Worm (Caenorhabditis elegans) whole organism, young adult: ENCODE results near the gene W03C9.6.

Experiments
- C06A6.2 ChIP-seq: fragments of 200-800 bp; sonication (Bioruptor generic); conservative IDR thresholded peaks from 2 replicates; pipeline ENCODE4 v1.3.6; 2022; ENCODE audit warnings: missing genetic modification characterization, missing compliant biosample characterization
- D2030.7 ChIP-seq: fragments of 200-800 bp; sonication (Bioruptor generic); IDR thresholded peaks from 2 replicates; pipeline ENCODE4 v1.3.6; 2022; ENCODE audit warnings: missing genetic modification reagents, missing genetic modification characterization, missing compliant biosample characterization
- F49E8.2 ChIP-seq: sonication (generic microtip); optimal IDR thresholded peaks from 3 replicates; lab custom pipeline; 2017; ENCODE audit warnings: missing genetic modification characterization, mild to moderate bottlenecking, missing compliant biosample characterization, antibody characterized with exemption, moderate library complexity; ENCODE audit not compliant: insufficient read depth
- F57C9.4 ChIP-seq: sonication (generic microtip); optimal IDR thresholded peaks from 2 replicates; lab custom pipeline; 2017; ENCODE audit warnings: mild to moderate bottlenecking, missing genetic modification characterization, missing compliant biosample characterization
- K11D2.4 ChIP-seq: fragments of 200-800 bp; sonication (Bioruptor generic); IDR thresholded peaks from 2 replicates; pipeline ENCODE4 v1.3.6; 2022; ENCODE audit warnings: missing genetic modification reagents, missing genetic modification characterization, missing compliant biosample characterization
- T07F8.4 ChIP-seq: sonication (generic microtip); optimal IDR thresholded peaks from 2 replicates; lab custom pipeline; 2016; ENCODE audit warnings: mild to moderate bottlenecking, missing genetic modification characterization, moderate library complexity, missing compliant biosample characterization
- T26A5.8 ChIP-seq: sonication (generic microtip); optimal IDR thresholded peaks from 2 replicates; lab custom pipeline; 2016; ENCODE audit warnings: missing genetic modification characterization, missing compliant biosample characterization
- Y53F4B.3 ChIP-seq: fragments of 200-800 bp; sonication (Bioruptor generic); IDR thresholded peaks from 2 replicates; pipeline ENCODE4 v1.3.6; 2022; ENCODE audit warnings: missing genetic modification reagents, missing genetic modification characterization, missing compliant biosample characterization
- Y53G8AR.9 ChIP-seq: fragments of 200-800 bp; sonication (Bioruptor generic); conservative IDR thresholded peaks from 2 replicates; pipeline ENCODE4 v1.3.6; 2022; ENCODE audit warnings: missing genetic modification reagents, missing genetic modification characterization, missing compliant biosample characterization
- Y67H2A.10 ChIP-seq: fragments of 200-800 bp; sonication (Bioruptor generic); conservative IDR thresholded peaks from 2 replicates; pipeline ENCODE4 v1.3.6; 2022; ENCODE audit warnings: missing genetic modification reagents, missing genetic modification characterization, missing compliant biosample characterization
- Y95B8A.8 ChIP-seq: fragments of 200-800 bp; sonication (Bioruptor generic); IDR thresholded peaks from 2 replicates; pipeline ENCODE4 v1.3.6; 2022; ENCODE audit warnings: missing genetic modification reagents, missing genetic modification characterization, missing compliant biosample characterization
- akir-1 ChIP-seq: fragments of 200-800 bp; sonication (Bioruptor generic); optimal IDR thresholded peaks from 2 replicates; lab custom pipeline; 2018; ENCODE audit warnings: mild to moderate bottlenecking, missing genetic modification characterization, moderate library complexity, missing compliant biosample characterization
- aptf-2 ChIP-seq: fragments of 200-800 bp; sonication (Bioruptor generic); conservative IDR thresholded peaks from 2 replicates; pipeline ENCODE4 v1.3.6; 2022; ENCODE audit warnings: missing genetic modification reagents, missing genetic modification characterization, missing compliant biosample characterization
- athp-1 ChIP-seq: sonication (generic microtip); optimal IDR thresholded peaks from 2 replicates; lab custom pipeline; 2017; ENCODE audit warnings: mild to moderate bottlenecking, missing genetic modification characterization, missing compliant biosample characterization
- attf-5 ChIP-seq: fragments of 200-800 bp; sonication (Bioruptor generic); optimal IDR thresholded peaks from 2 replicates; lab custom pipeline; 2018; ENCODE audit warnings: mild to moderate bottlenecking, missing genetic modification characterization, missing compliant biosample characterization
- attf-6 ChIP-seq: fragments of 200-800 bp; sonication (Bioruptor generic); IDR thresholded peaks from 2 replicates; pipeline ENCODE4 v1.3.6; 2022; ENCODE audit warnings: missing genetic modification reagents, missing genetic modification characterization, missing compliant biosample characterization
- ccch-3 ChIP-seq: fragments of 200-800 bp; sonication (Bioruptor generic); optimal IDR thresholded peaks from 2 replicates; lab custom pipeline; 2018; ENCODE audit warnings: mild to moderate bottlenecking, missing genetic modification characterization, missing compliant biosample characterization
- ceh-100 ChIP-seq: fragments of 200-800 bp; sonication (Bioruptor generic); IDR thresholded peaks from 2 replicates; pipeline ENCODE4 v1.3.6; 2022; ENCODE audit warnings: missing genetic modification reagents, missing genetic modification characterization, missing compliant biosample characterization
- ceh-40 ChIP-seq: fragments of 200-800 bp; sonication (Bioruptor generic); IDR thresholded peaks from 2 replicates; pipeline ENCODE4 v1.3.6; 2022; ENCODE audit warnings: missing genetic modification characterization, missing compliant biosample characterization
- ceh-58 ChIP-seq: fragments of 200-800 bp; sonication (Bioruptor generic); IDR thresholded peaks from 2 replicates; pipeline ENCODE4 v1.3.6; 2022; ENCODE audit warnings: missing genetic modification characterization, missing compliant biosample characterization
- ceh-79 ChIP-seq: sonication (generic microtip); optimal IDR thresholded peaks from 2 replicates; lab custom pipeline; 2017; ENCODE audit warnings: mild to moderate bottlenecking, missing genetic modification characterization, missing compliant biosample characterization
- ceh-91 ChIP-seq: fragments of 200-800 bp; sonication (Bioruptor generic); IDR thresholded peaks from 2 replicates; pipeline ENCODE4 v1.3.6; 2022; ENCODE audit warnings: missing genetic modification reagents, missing genetic modification characterization, missing compliant biosample characterization
- dox-1 ChIP-seq: fragments of 200-800 bp; sonication (Bioruptor generic); IDR thresholded peaks from 2 replicates; pipeline ENCODE4 v1.3.6; 2022; ENCODE audit warnings: missing genetic modification reagents, missing genetic modification characterization, missing compliant biosample characterization
- dpff-1 ChIP-seq: sonication (generic microtip); optimal IDR thresholded peaks from 2 replicates; lab custom pipeline; 2017; ENCODE audit warnings: mild to moderate bottlenecking, missing genetic modification characterization, missing compliant biosample characterization
- egl-18 ChIP-seq: fragments of 200-800 bp; sonication (Bioruptor generic); IDR thresholded peaks from 2 replicates; pipeline ENCODE4 v1.3.6; 2022; ENCODE audit warnings: missing genetic modification reagents, missing genetic modification characterization, missing compliant biosample characterization
- fkh-3 ChIP-seq: sonication (generic microtip); optimal IDR thresholded peaks from 2 replicates; lab custom pipeline; 2016; ENCODE audit warnings: mild to moderate bottlenecking, missing genetic modification characterization, missing compliant biosample characterization
- gei-17 ChIP-seq: fragments of 200-800 bp; sonication (Bioruptor generic); optimal IDR thresholded peaks from 2 replicates; lab custom pipeline; 2018; ENCODE audit warnings: mild to moderate bottlenecking, missing genetic modification characterization, missing compliant biosample characterization
- him-1 ChIP-seq: sonication (generic microtip); optimal IDR thresholded peaks from 2 replicates; lab custom pipeline; 2016; ENCODE audit warnings: missing genotype, missing genetic modification reagents, missing genetic modification characterization, missing compliant biosample characterization
- hlh-26 ChIP-seq: fragments of 200-800 bp; sonication (Bioruptor generic); conservative IDR thresholded peaks from 2 replicates; pipeline ENCODE4 v1.3.6; 2022; ENCODE audit warnings: missing genetic modification reagents, missing genetic modification characterization, missing compliant biosample characterization
- hmg-1.2 ChIP-seq: fragments of 200-800 bp; sonication (Bioruptor generic); IDR thresholded peaks from 2 replicates; pipeline ENCODE4 v1.3.6; 2022; ENCODE audit warnings: missing genetic modification reagents, missing genetic modification characterization, missing compliant biosample characterization
- let-526 ChIP-seq: fragments of 200-800 bp; sonication (Bioruptor generic); IDR thresholded peaks from 2 replicates; pipeline ENCODE4 v1.3.6; 2022; ENCODE audit warnings: missing genetic modification reagents, missing genetic modification characterization, missing compliant biosample characterization
- let-607 ChIP-seq, 2 experiments: fragments of 200-800 bp in 1 of 2; sonication (Bioruptor generic) in 1 of 2; sonication (generic microtip) in 1 of 2; optimal IDR thresholded peaks; 2 replicates each; lab custom pipeline; 2016 to 2018; ENCODE audit warnings: mild to moderate bottlenecking in 2 of 2, missing compliant biosample characterization in 2 of 2, missing genetic modification characterization in 2 of 2, moderate library complexity in 2 of 2, missing genotype in 1 of 2
- lin-35 ChIP-seq, 3 experiments: fragments of 150-350 bp in 2 of 3; sonication (generic microtip) in 1 of 3; optimal IDR thresholded peaks; 2 replicates each; lab custom pipeline; 2014 to 2018; ENCODE audit warnings: missing biosample characterization in 3 of 3, missing genetic modification characterization in 3 of 3, missing genetic modification reagents in 3 of 3
- lsy-27 ChIP-seq: sonication (generic microtip); optimal IDR thresholded peaks from 2 replicates; lab custom pipeline; 2017; ENCODE audit warnings: missing genetic modification characterization, mild to moderate bottlenecking, missing compliant biosample characterization, antibody characterized with exemption, missing genotype, borderline replicate concordance; ENCODE audit not compliant: insufficient read depth
- mes-4 ChIP-seq: sonication (generic microtip); optimal IDR thresholded peaks from 2 replicates; lab custom pipeline; 2016; ENCODE audit warnings: missing genotype, missing genetic modification characterization, missing compliant biosample characterization
- nfya-2 ChIP-seq: fragments of 200-800 bp; sonication (Bioruptor generic); IDR thresholded peaks from 2 replicates; pipeline ENCODE4 v1.3.6; 2022; ENCODE audit warnings: missing genetic modification reagents, missing genetic modification characterization, missing compliant biosample characterization
- nfyb-1 ChIP-seq: fragments of 200-800 bp; sonication (Bioruptor generic); IDR thresholded peaks from 2 replicates; pipeline ENCODE4 v1.3.6; 2022; ENCODE audit warnings: missing genetic modification reagents, missing genetic modification characterization, missing compliant biosample characterization
- nhr-80 ChIP-seq: sonication (generic microtip); optimal IDR thresholded peaks from 2 replicates; lab custom pipeline; 2016; ENCODE audit warnings: missing genetic modification characterization, missing compliant biosample characterization
- nhr-90 ChIP-seq: sonication (generic microtip); optimal IDR thresholded peaks from 2 replicates; lab custom pipeline; 2016; ENCODE audit warnings: missing genotype, mild to moderate bottlenecking, missing genetic modification characterization, missing compliant biosample characterization
- pha-4 ChIP-seq: fragments of 150-350 bp; sonication (generic microtip); optimal IDR thresholded peaks from 2 replicates; lab custom pipeline; 2014; ENCODE audit warnings: missing biosample characterization, missing genetic modification reagents, missing genetic modification characterization
- rec-8 ChIP-seq, 2 experiments: sonication (generic microtip); optimal IDR thresholded peaks; 2 replicates each; lab custom pipeline; 2016; ENCODE audit warnings: mild to moderate bottlenecking in 2 of 2, missing genetic modification characterization in 2 of 2, missing genetic modification reagents in 2 of 2, missing genotype in 2 of 2, missing biosample characterization in 1 of 2, missing compliant biosample characterization in 1 of 2, moderate library complexity in 1 of 2
- rpc-1 ChIP-seq, 2 experiments: fragments of 150-350 bp in 1 of 2; sonication (generic microtip) in 1 of 2; optimal IDR thresholded peaks; 2 replicates each; lab custom pipeline; 2014 to 2018; ENCODE audit warnings: missing biosample characterization in 1 of 2, missing genetic modification characterization in 1 of 2, missing genetic modification reagents in 1 of 2, missing genotype in 1 of 2
- sea-2 ChIP-seq: fragments of 200-800 bp; sonication (Bioruptor generic); IDR thresholded peaks from 2 replicates; pipeline ENCODE4 v1.3.6; 2022; ENCODE audit warnings: missing genetic modification characterization, missing compliant biosample characterization
- somi-1 ChIP-seq: fragments of 200-800 bp; sonication (Bioruptor generic); optimal IDR thresholded peaks from 2 replicates; lab custom pipeline; 2018; ENCODE audit warnings: mild to moderate bottlenecking, missing genetic modification characterization, missing compliant biosample characterization
- tlf-1 ChIP-seq: fragments of 200-800 bp; sonication (Bioruptor generic); optimal IDR thresholded peaks from 2 replicates; lab custom pipeline; 2018; ENCODE audit warnings: mild to moderate bottlenecking, missing genetic modification characterization, missing compliant biosample characterization
- unc-62 ChIP-seq: fragments of 150-350 bp; optimal IDR thresholded peaks from 2 replicates; lab custom pipeline; 2014; ENCODE audit warnings: missing biosample characterization, missing genetic modification reagents, missing genetic modification characterization
- ztf-18 ChIP-seq: sonication (generic microtip); optimal IDR thresholded peaks from 2 replicates; lab custom pipeline; 2016; ENCODE audit warnings: missing genotype, mild to moderate bottlenecking, missing genetic modification characterization, missing compliant biosample characterization

Gene W03C9.6

DNA sequence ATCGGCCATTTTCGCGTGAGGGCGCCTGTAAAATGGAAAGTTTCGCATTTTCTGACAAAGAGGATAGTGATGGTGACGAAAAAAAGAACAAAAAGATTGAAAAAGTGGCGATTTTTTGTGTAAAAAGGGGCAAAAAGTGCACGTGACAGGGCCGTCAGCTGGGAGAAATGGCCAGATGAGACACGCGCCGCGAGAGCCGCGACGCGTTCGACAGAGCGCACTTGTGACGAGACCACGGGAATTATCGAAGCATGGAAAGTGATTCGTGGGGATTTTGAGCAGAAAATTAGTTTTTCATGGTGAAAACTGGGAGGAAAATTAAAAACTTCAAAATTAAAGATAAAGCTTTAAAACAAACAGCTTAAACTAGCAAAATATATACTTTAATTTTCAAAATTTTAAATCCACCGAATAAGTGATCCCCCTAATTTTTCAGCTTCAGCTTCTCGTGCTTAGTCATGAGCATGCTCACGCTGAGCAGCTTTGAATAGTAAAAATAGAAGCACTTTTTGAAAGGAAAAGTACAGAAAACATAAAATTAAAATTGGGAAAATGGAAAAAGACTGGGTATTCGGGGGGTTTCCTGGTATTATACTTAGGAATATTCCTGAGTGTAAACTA lies 13.3 kb downstream of the W03C9.6 start, which contains the start of gene W03C9.5 (continued):
- TF ChIP-seq Y53G8AR.9 (GFP tag; lab: Robert Waterston, UW) (peak; percentile 85), sea-2 (GFP tag; lab: Robert Waterston, UW) (no peak), T26A5.8 (no peak), ceh-58 (GFP tag; lab: Robert Waterston, UW) (no peak), attf-6 (GFP tag; lab: Robert Waterston, UW) (no peak), Y95B8A.8 (GFP tag; lab: Robert Waterston, UW) (peak; percentile 90), F57C9.4 (tag; lab: Kevin White, UChicago) (no peak), lsy-27 (tag; lab: Kevin White, UChicago) (no peak), T07F8.4 (tag; lab: Kevin White, UChicago) (peak; percentile 14), mes-4 (tag; lab: Kevin White, UChicago) (no peak), gei-17 (peak; percentile 10), egl-18 (GFP tag; lab: Robert Waterston, UW) (0 out of 2 replicates have a peak, but pooled peaks have one; percentile 51), nfyb-1 (GFP tag; lab: Robert Waterston, UW) (peak; percentile 72), tlf-1 (GFP tag; lab: Kevin White, UChicago) (peak; percentile 76), nfya-2 (GFP tag; lab: Robert Waterston, UW) (no peak), athp-1 (tag; lab: Kevin White, UChicago) (peak; percentile 87), ztf-18 (tag; lab: Kevin White, UChicago) (peak; percentile 54), ceh-79 (tag; lab: Kevin White, UChicago) (no peak), let-607 (tag; optimal IDR thresholded peaks at IDR 0.05; lab: Kevin White, UChicago) (peak; percentile 57 to 75), attf-5 (GFP tag; lab: Kevin White, UChicago) (peak; percentile 98), hmg-1.2 (GFP tag; lab: Robert Waterston, UW) (peak; percentile 56), D2030.7 (peak; percentile 79), him-1 (tag; lab: Kevin White, UChicago) (no peak), dox-1 (GFP tag; lab: Robert Waterston, UW) (peak; percentile 93), Y53F4B.3 (GFP tag; lab: Robert Waterston, UW) (peak; percentile 55; the same call in 1 of the 2 replicates), hlh-26 (no peak), rec-8 (tag; optimal IDR thresholded peaks at IDR 0.05; lab: Kevin White, UChicago) (peak in 1 of 2 experiments; percentile 32), nhr-90 (peak; percentile 79), dpff-1 (tag; lab: Kevin White, UChicago) (no peak), K11D2.4 (GFP tag; lab: Robert Waterston, UW) (peak; percentile 92), aptf-2 (GFP tag; lab: Robert Waterston, UW) (peak; percentile 79), ceh-40 (GFP tag; lab: Robert Waterston, UW) (no peak), pha-4 (tag; lab: Kevin White, UChicago) (peak; percentile 88), somi-1 (GFP tag; lab: Kevin White, UChicago) (peak; percentile 84), ceh-91 (peak; percentile 80), F49E8.2 (peak; percentile 63), ceh-100 (GFP tag; lab: Robert Waterston, UW) (peak; percentile 99), akir-1 (peak; percentile 14), fkh-3 (tag; lab: Kevin White, UChicago) (no peak), Y67H2A.10 (GFP tag; lab: Robert Waterston, UW) (peak; percentile 93), nhr-80 (tag; lab: Kevin White, UChicago) (peak; percentile 94), C06A6.2 (GFP tag; lab: Robert Waterston, UW) (no peak; the same call in 1 of the 2 replicates), rpc-1 (optimal IDR thresholded peaks at IDR 0.05; lab: Kevin White, UChicago) (no peak), rpc-1 (tag; optimal IDR thresholded peaks at IDR 0.05; lab: Kevin White, UChicago) (no peak), lin-35 (GFP tag; optimal IDR thresholded peaks at IDR 0.05; lab: Kevin White, UChicago) (peak in 2 of 3 experiments; percentile 19 to 76), let-526 (GFP tag; lab: Robert Waterston, UW) (peak; percentile 86), unc-62 (peak; percentile 18), ccch-3 (GFP tag; lab: Kevin White, UChicago) (no peak)
